Fruit fly (Drosophila melanogaster) whole organism, embryonic: Measurements from ENCODE around the gene ZnT77C.

ENCODE experiments used
- Ada2b ChIP-seq: fragments of 200-800 bp; sonication (Bioruptor generic); IDR thresholded peaks from 2 replicates; pipeline ENCODE4 v1.3.6; 2022; ENCODE audit warnings: missing biosample characterization, missing genetic modification characterization
- Adf1 ChIP-seq: fragments of 200-800 bp; sonication (Bioruptor generic); IDR thresholded peaks from 2 replicates; pipeline ENCODE4 v1.3.6; 2022; ENCODE audit warnings: missing biosample characterization, missing genetic modification characterization
- Bteb2 ChIP-seq: fragments of 200-800 bp; sonication (Bioruptor generic); optimal IDR thresholded peaks from 2 replicates; lab custom pipeline; 2016; ENCODE audit warnings: missing biosample characterization, missing genetic modification characterization
- CG10654 ChIP-seq: fragments of 200-800 bp; sonication (Bioruptor generic); optimal IDR thresholded peaks from 2 replicates; lab custom pipeline; 2016; ENCODE audit warnings: missing biosample characterization, missing genetic modification characterization
- CG10959 ChIP-seq: fragments of 200-800 bp; sonication (Bioruptor generic); IDR thresholded peaks from 2 replicates; pipeline ENCODE4 v1.3.6; 2022; ENCODE audit warnings: missing biosample characterization, missing genetic modification characterization
- CG12071 ChIP-seq: fragments of 200-800 bp; sonication (Bioruptor generic); optimal IDR thresholded peaks from 3 replicates; lab custom pipeline; 2018; ENCODE audit warnings: missing biosample characterization, mild to moderate bottlenecking, missing genetic modification characterization
- CG1233 ChIP-seq: fragments of 200-800 bp; sonication (Bioruptor generic); optimal IDR thresholded peaks from 4 replicates; lab custom pipeline; 2018; ENCODE audit warnings: missing biosample characterization, mild to moderate bottlenecking, missing genetic modification characterization
- CG13287 ChIP-seq: fragments of 200-800 bp; sonication (Bioruptor generic); IDR thresholded peaks from 2 replicates; pipeline ENCODE4 v1.3.6; 2022; ENCODE audit warnings: missing biosample characterization, missing genetic modification characterization; ENCODE audit not compliant: partially characterized antibody
- CG15696 ChIP-seq: fragments of 200-800 bp; sonication (Bioruptor generic); optimal IDR thresholded peaks from 2 replicates; lab custom pipeline; 2019; ENCODE audit warnings: missing biosample characterization, mild to moderate bottlenecking, missing genetic modification characterization, moderate library complexity
- CG1647 ChIP-seq: fragments of 200-800 bp; sonication (Bioruptor generic); optimal IDR thresholded peaks from 3 replicates; lab custom pipeline; 2016; ENCODE audit warnings: missing biosample characterization, missing genetic modification characterization
- CG16779 ChIP-seq: fragments of 200-800 bp; sonication (Bioruptor generic); IDR thresholded peaks from 2 replicates; pipeline ENCODE4 v1.3.6; 2022; ENCODE audit warnings: missing biosample characterization, missing genetic modification characterization
- CG17186 ChIP-seq: fragments of 200-800 bp; sonication (Bioruptor generic); optimal IDR thresholded peaks from 3 replicates; lab custom pipeline; 2017; ENCODE audit warnings: missing biosample characterization, missing genetic modification reagents, missing genetic modification characterization
- CG17829 ChIP-seq: fragments of 200-800 bp; optimal IDR thresholded peaks from 2 replicates; lab custom pipeline; 2019; ENCODE audit warnings: missing biosample characterization, mild to moderate bottlenecking, missing genetic modification characterization, moderate library complexity
- CG1832 ChIP-seq: fragments of 200-800 bp; sonication (Bioruptor generic); optimal IDR thresholded peaks from 2 replicates; lab custom pipeline; 2017; ENCODE audit warnings: missing biosample characterization, mild to moderate bottlenecking, missing genetic modification characterization, inconsistent platforms
- CG2116 ChIP-seq: fragments of 200-800 bp; sonication (Bioruptor generic); optimal IDR thresholded peaks from 3 replicates; lab custom pipeline; 2018; ENCODE audit warnings: missing biosample characterization, mild to moderate bottlenecking, missing genetic modification characterization
- CG2202 ChIP-seq: fragments of 200-800 bp; sonication (Bioruptor generic); optimal IDR thresholded peaks from 2 replicates; lab custom pipeline; 2018; ENCODE audit warnings: missing biosample characterization, mild to moderate bottlenecking, missing genetic modification characterization
- CG2712 ChIP-seq: fragments of 200-800 bp; optimal IDR thresholded peaks from 3 replicates; lab custom pipeline; 2019; ENCODE audit warnings: missing biosample characterization, mild to moderate bottlenecking, missing genetic modification characterization, moderate library complexity
- CG30431 ChIP-seq: fragments of 200-800 bp; sonication (Bioruptor generic); optimal IDR thresholded peaks from 2 replicates; lab custom pipeline; 2017; ENCODE audit warnings: missing biosample characterization, missing genetic modification characterization
- CG33557 ChIP-seq: fragments of 200-800 bp; sonication (Bioruptor generic); optimal IDR thresholded peaks from 2 replicates; lab custom pipeline; 2019; ENCODE audit warnings: missing biosample characterization, mild to moderate bottlenecking, missing genetic modification characterization, moderate library complexity
- CG34422 ChIP-seq: fragments of 200-800 bp; sonication (Bioruptor generic); IDR thresholded peaks from 3 replicates; pipeline ENCODE4 v1.3.6; 2022; ENCODE audit warnings: missing biosample characterization, missing genetic modification characterization
- CG4282 ChIP-seq: fragments of 200-800 bp; sonication (Bioruptor generic); optimal IDR thresholded peaks from 2 replicates; lab custom pipeline; 2016; ENCODE audit warnings: missing biosample characterization, missing genetic modification characterization
- CG4707 ChIP-seq: fragments of 200-800 bp; sonication (Bioruptor generic); optimal IDR thresholded peaks from 2 replicates; lab custom pipeline; 2018; ENCODE audit warnings: missing biosample characterization, mild to moderate bottlenecking, missing genetic modification characterization, moderate library complexity
- CG6791 ChIP-seq: fragments of 200-800 bp; sonication (Bioruptor generic); IDR thresholded peaks from 3 replicates; pipeline ENCODE4 v1.3.6; 2022; ENCODE audit warnings: missing biosample characterization, missing genetic modification characterization; ENCODE audit not compliant: partially characterized antibody
- CG8388 ChIP-seq: fragments of 200-800 bp; sonication (Bioruptor generic); optimal IDR thresholded peaks from 2 replicates; lab custom pipeline; 2019; ENCODE audit warnings: missing biosample characterization, mild to moderate bottlenecking, missing genetic modification characterization, moderate library complexity
- CG8478 ChIP-seq: fragments of >200 bp; optimal IDR thresholded peaks from 2 replicates; lab custom pipeline; 2018
- CrebB ChIP-seq: fragments of 200-800 bp; sonication (Bioruptor generic); optimal IDR thresholded peaks from 3 replicates; lab custom pipeline; 2018; ENCODE audit warnings: missing biosample characterization, mild to moderate bottlenecking, missing genetic modification characterization
- D19B ChIP-seq: fragments of 200-800 bp; sonication (Bioruptor generic); optimal IDR thresholded peaks from 2 replicates; lab custom pipeline; 2017; ENCODE audit warnings: missing biosample characterization, mild to moderate bottlenecking, missing genetic modification characterization
- Dbx ChIP-seq: fragments of 200-800 bp; sonication (Bioruptor generic); IDR thresholded peaks from 3 replicates; pipeline ENCODE4 v1.3.6; 2022; ENCODE audit warnings: missing biosample characterization, missing genetic modification characterization
- Deaf1 ChIP-seq: fragments of 200-800 bp; optimal IDR thresholded peaks from 3 replicates; lab custom pipeline; 2019; ENCODE audit warnings: missing biosample characterization, mild to moderate bottlenecking, missing genetic modification characterization, moderate library complexity
- Dfd ChIP-seq, 2 experiments: fragments of >200 bp; optimal IDR thresholded peaks; 2 replicates each; lab custom pipeline; 2017; ENCODE audit warnings: missing biosample characterization in 2 of 2, missing genetic modification characterization in 2 of 2
- Dip2 ChIP-seq: fragments of 200-800 bp; sonication (Bioruptor generic); IDR thresholded peaks from 2 replicates; pipeline ENCODE4 v1.3.6; 2022; ENCODE audit warnings: missing biosample characterization, missing genetic modification characterization
- Gsc ChIP-seq: fragments of 200-800 bp; sonication (Bioruptor generic); IDR thresholded peaks from 2 replicates; pipeline ENCODE4 v1.3.6; 2022; ENCODE audit warnings: missing biosample characterization, missing genetic modification characterization
- Hr51 ChIP-seq, 2 experiments: fragments of 200-800 bp; sonication (Bioruptor generic); optimal IDR thresholded peaks; 2 replicates in 1 of 2; 3 replicates in 1 of 2; lab custom pipeline; 2016 to 2018; ENCODE audit warnings: missing biosample characterization in 2 of 2, missing genetic modification characterization in 2 of 2, mild to moderate bottlenecking in 1 of 2, moderate library complexity in 1 of 2
- Max ChIP-seq: fragments of 200-800 bp; sonication (Bioruptor generic); optimal IDR thresholded peaks from 2 replicates; lab custom pipeline; 2016; ENCODE audit warnings: missing biosample characterization, mild to moderate bottlenecking, missing genetic modification characterization
- Med ChIP-seq: fragments of 200-800 bp; sonication (Bioruptor generic); peaks from one replicate; lab custom pipeline; 2016; ENCODE audit warnings: missing biosample characterization, missing genetic modification characterization, mild to moderate bottlenecking, inconsistent platforms, moderate library complexity
- Sry-δ ChIP-seq: fragments of 200-800 bp; sonication (Bioruptor generic); optimal IDR thresholded peaks from 2 replicates; lab custom pipeline; 2016; ENCODE audit warnings: missing biosample characterization, missing genetic modification characterization
- Trl ChIP-seq, 3 experiments: fragments of >200 bp in 2 of 3; fragments of 200-800 bp in 1 of 3; sonication (Bioruptor generic) in 1 of 3; optimal IDR thresholded peaks; 2 replicates in 1 of 3; 3 replicates in 2 of 3; lab custom pipeline; 2016 to 2017; ENCODE audit warnings: missing biosample characterization in 1 of 3, missing genetic modification characterization in 1 of 3
- bigmax ChIP-seq: fragments of 200-800 bp; sonication (Bioruptor generic); optimal IDR thresholded peaks from 2 replicates; lab custom pipeline; 2018; ENCODE audit warnings: missing biosample characterization, mild to moderate bottlenecking, missing genetic modification characterization
- chif ChIP-seq, 2 experiments: fragments of 200-800 bp; sonication (Bioruptor generic); optimal IDR thresholded peaks; 3 replicates each; lab custom pipeline; 2016; ENCODE audit warnings: missing biosample characterization in 2 of 2, missing genetic modification characterization in 2 of 2
- chn ChIP-seq: fragments of 200-800 bp; sonication (Bioruptor generic); optimal IDR thresholded peaks from 2 replicates; lab custom pipeline; 2016; ENCODE audit warnings: missing biosample characterization, missing genetic modification characterization
- danr ChIP-seq: fragments of 200-800 bp; sonication (Bioruptor generic); IDR thresholded peaks from 2 replicates; pipeline ENCODE4 v1.3.6; 2022; ENCODE audit warnings: missing biosample characterization, missing genetic modification characterization
- fu2 ChIP-seq: fragments of 200-800 bp; sonication (Bioruptor generic); optimal IDR thresholded peaks from 2 replicates; lab custom pipeline; 2016; ENCODE audit warnings: missing biosample characterization, missing genetic modification characterization
- gce ChIP-seq: fragments of 200-800 bp; sonication (Bioruptor generic); IDR thresholded peaks from 3 replicates; pipeline ENCODE4 v1.3.6; 2022; ENCODE audit warnings: missing biosample characterization, missing genetic modification characterization
- hbn ChIP-seq: fragments of 200-800 bp; sonication (Bioruptor generic); IDR thresholded peaks from 2 replicates; pipeline ENCODE4 v1.3.6; 2022; ENCODE audit warnings: missing biosample characterization, missing genetic modification characterization; ENCODE audit not compliant: partially characterized antibody
- jing ChIP-seq: fragments of 200-800 bp; sonication (Bioruptor generic); optimal IDR thresholded peaks from 2 replicates; lab custom pipeline; 2018; ENCODE audit warnings: missing biosample characterization, mild to moderate bottlenecking, missing genetic modification characterization
- klu ChIP-seq: fragments of 200-800 bp; sonication (Bioruptor generic); IDR thresholded peaks from 2 replicates; pipeline ENCODE4 v1.3.6; 2022; ENCODE audit warnings: missing biosample characterization, missing genetic modification characterization
- lbe ChIP-seq: fragments of 200-800 bp; sonication (Bioruptor generic); optimal IDR thresholded peaks from 2 replicates; lab custom pipeline; 2016; ENCODE audit warnings: missing biosample characterization, mild to moderate bottlenecking, missing genetic modification characterization
- prd ChIP-seq, 3 experiments: fragments of >200 bp in 2 of 3; fragments of 200-800 bp in 1 of 3; sonication (Bioruptor generic) in 1 of 3; optimal IDR thresholded peaks in 2 of 3; IDR thresholded peaks in 1 of 3; 2 replicates in 2 of 3; 3 replicates in 1 of 3; pipeline versions ENCODE4 v1.3.6 to Lab custom; 2017 to 2022; ENCODE audit warnings: missing biosample characterization in 1 of 3, missing genetic modification characterization in 1 of 3
- zen ChIP-seq: fragments of 200-800 bp; sonication (Bioruptor generic); optimal IDR thresholded peaks from 3 replicates; lab custom pipeline; 2018; ENCODE audit warnings: missing biosample characterization, mild to moderate bottlenecking, missing genetic modification characterization, moderate library complexity

Gene ZnT77C

dm6 chr3L:20473021-20473799, 21.5 kb downstream of the ZnT77C start, which contains the start of the genes CG32428 and CG5969 (continued):
- TF ChIP-seq CG2712 (tag; lab: Kevin White, UChicago) (peak; percentile 69), chn (peak; percentile 4), Adf1 (GFP tag; lab: Robert Waterston, UW) (no peak), CG4282 (GFP tag; lab: Kevin White, UChicago) (no peak), CG10959 (no peak), CG4707 (GFP tag; lab: Kevin White, UChicago) (no peak), fu2 (GFP tag; lab: Kevin White, UChicago) (no peak), jing (GFP tag; lab: Kevin White, UChicago) (no peak), Gsc (GFP tag; lab: Robert Waterston, UW) (no peak), Bteb2 (no peak), CrebB (tag; lab: Kevin White, UChicago) (peak; percentile 13), CG1233 (peak; percentile 46), lbe (GFP tag; lab: Kevin White, UChicago) (peak; percentile 54), Deaf1 (tag; lab: Kevin White, UChicago) (peak; percentile 55), CG8388 (GFP tag; lab: Kevin White, UChicago) (peak; percentile 21), CG16779 (GFP tag; lab: Robert Waterston, UW) (no peak), Dfd (GFP tag; optimal IDR thresholded peaks at IDR 0.05; lab: Kevin White, UChicago) (no peak), CG34422 (GFP tag; lab: Robert Waterston, UW) (no peak), chif (GFP tag; optimal IDR thresholded peaks at IDR 0.05; lab: Kevin White, UChicago) (no peak), CG13287 (no peak; the same call in 1 of the 2 replicates), Ada2b (GFP tag; lab: Robert Waterston, UW) (peak; percentile 50), CG1647 (GFP tag; lab: Kevin White, UChicago) (no peak), danr (GFP tag; lab: Robert Waterston, UW) (no peak), gce (GFP tag; lab: Robert Waterston, UW) (no peak), zen (peak; percentile 8), CG17829 (tag; lab: Kevin White, UChicago) (peak; percentile 72), D19B (GFP tag; lab: Kevin White, UChicago) (peak; percentile 24), CG33557 (GFP tag; lab: Kevin White, UChicago) (no peak), Trl (optimal IDR thresholded peaks at IDR 0.05; lab: Kevin White, UChicago) (no peak), Trl (GFP tag; optimal IDR thresholded peaks at IDR 0.05; lab: Kevin White, UChicago) (no peak), bigmax (GFP tag; lab: Kevin White, UChicago) (no peak), CG12071 (GFP tag; lab: Kevin White, UChicago) (no peak), CG10654 (no peak), CG8478 (lab: Kevin White, UChicago) (no peak), Sry-δ (GFP tag; lab: Kevin White, UChicago) (no peak), hbn (no peak), Dip2 (GFP tag; lab: Robert Waterston, UW) (no peak), CG15696 (tag; lab: Kevin White, UChicago) (no peak), CG30431 (GFP tag; lab: Kevin White, UChicago) (peak; percentile 29), klu (GFP tag; lab: Robert Waterston, UW) (no peak), CG2202 (no peak), CG17186 (GFP tag; lab: Kevin White, UChicago) (no peak), CG1832 (GFP tag; lab: Kevin White, UChicago) (no peak), prd (optimal IDR thresholded peaks at IDR 0.05; lab: Kevin White, UChicago) (no peak), prd (GFP tag; IDR thresholded peaks at IDR 0.05; lab: Robert Waterston, UW) (peak; percentile 65), CG6791 (GFP tag; lab: Robert Waterston, UW) (no peak), Dbx (GFP tag; lab: Robert Waterston, UW) (peak; percentile 73; the same call in 2 of the 3 replicates), Max (GFP tag; lab: Kevin White, UChicago) (peak; percentile 45), CG2116 (GFP tag; lab: Kevin White, UChicago) (peak; percentile 76), Med (peak; percentile 82), Hr51 (GFP tag; optimal IDR thresholded peaks at IDR 0.05; lab: Kevin White, UChicago) (peak; percentile 0 to 79)
